Worm (Caenorhabditis elegans) whole organism, L2 larva: Measurements from ENCODE around the gene col-79.

Source experiments
- C34F6.9 ChIP-seq: fragments of 150-350 bp; optimal IDR thresholded peaks from 2 replicates; lab custom pipeline; 2014; ENCODE audit warnings: missing biosample characterization, missing genetic modification characterization
- F13H6.1 ChIP-seq: sonication (generic microtip); optimal IDR thresholded peaks from 2 replicates; lab custom pipeline; 2016; ENCODE audit warnings: missing genetic modification characterization, missing compliant biosample characterization
- R02D3.7 ChIP-seq: fragments of 150-350 bp; optimal IDR thresholded peaks from 2 replicates; lab custom pipeline; 2014; ENCODE audit warnings: missing biosample characterization, missing genetic modification characterization
- Y55F3AM.14 ChIP-seq: fragments of 200-800 bp; sonication (Bioruptor generic); optimal IDR thresholded peaks from 2 replicates; lab custom pipeline; 2018; ENCODE audit warnings: mild to moderate bottlenecking, missing genetic modification characterization, missing compliant biosample characterization
- ZK546.5 ChIP-seq: sonication (generic microtip); optimal IDR thresholded peaks from 2 replicates; lab custom pipeline; 2017; ENCODE audit warnings: missing biosample characterization, missing genetic modification characterization
- blmp-1 ChIP-seq: sonication (generic microtip); optimal IDR thresholded peaks from 2 replicates; lab custom pipeline; 2017; ENCODE audit warnings: missing genetic modification characterization, mild to moderate bottlenecking, missing compliant biosample characterization, antibody characterized with exemption, moderate library complexity; ENCODE audit not compliant: insufficient read depth
- ceh-16 ChIP-seq: fragments of 150-350 bp; optimal IDR thresholded peaks from 2 replicates; lab custom pipeline; 2014; ENCODE audit warnings: missing biosample characterization, missing genetic modification characterization
- ceh-82 ChIP-seq: fragments of 150-350 bp; optimal IDR thresholded peaks from 2 replicates; lab custom pipeline; 2014; ENCODE audit warnings: missing biosample characterization, missing genetic modification characterization
- crh-2 ChIP-seq: sonication (generic microtip); optimal IDR thresholded peaks from 2 replicates; lab custom pipeline; 2017; ENCODE audit warnings: missing biosample characterization, missing genetic modification characterization
- dmd-4 ChIP-seq: sonication (generic microtip); optimal IDR thresholded peaks from 2 replicates; lab custom pipeline; 2017; ENCODE audit warnings: missing biosample characterization, missing genetic modification characterization
- egl-27 ChIP-seq: sonication (generic microtip); optimal IDR thresholded peaks from 3 replicates; lab custom pipeline; 2017; ENCODE audit warnings: missing biosample characterization, missing genetic modification reagents, missing genetic modification characterization
- elt-1 ChIP-seq: fragments of 150-350 bp; optimal IDR thresholded peaks from 2 replicates; lab custom pipeline; 2014; ENCODE audit warnings: missing biosample characterization, missing genetic modification characterization
- fos-1 ChIP-seq: fragments of 150-350 bp; optimal IDR thresholded peaks from 2 replicates; lab custom pipeline; 2014; ENCODE audit warnings: missing biosample characterization, missing genetic modification characterization
- gmeb-1 ChIP-seq: fragments of 150-350 bp; optimal IDR thresholded peaks from 2 replicates; lab custom pipeline; 2014; ENCODE audit warnings: missing biosample characterization, missing genetic modification characterization
- lin-13 ChIP-seq: fragments of 150-350 bp; optimal IDR thresholded peaks from 2 replicates; lab custom pipeline; 2014; ENCODE audit warnings: missing biosample characterization, missing genetic modification reagents, missing genetic modification characterization
- lin-39 ChIP-seq: fragments of 150-350 bp; optimal IDR thresholded peaks from 2 replicates; lab custom pipeline; 2014; ENCODE audit warnings: missing biosample characterization, missing genetic modification reagents, missing genetic modification characterization
- mab-5 ChIP-seq: fragments of 150-350 bp; optimal IDR thresholded peaks from 2 replicates; lab custom pipeline; 2014; ENCODE audit warnings: missing biosample characterization, missing genetic modification characterization
- mbf-1 ChIP-seq: sonication (generic microtip); optimal IDR thresholded peaks from 2 replicates; lab custom pipeline; 2017; ENCODE audit warnings: missing biosample characterization, missing genetic modification characterization
- mdl-1 ChIP-seq, 2 experiments: fragments of 150-350 bp in 1 of 2; sonication (generic microtip) in 1 of 2; optimal IDR thresholded peaks; 2 replicates each; lab custom pipeline; 2017; ENCODE audit warnings: missing biosample characterization in 2 of 2, missing genetic modification characterization in 2 of 2
- nhr-10 ChIP-seq: sonication (generic microtip); optimal IDR thresholded peaks from 2 replicates; lab custom pipeline; 2017; ENCODE audit warnings: missing biosample characterization, missing genetic modification characterization
- nhr-11 ChIP-seq: fragments of 150-350 bp; optimal IDR thresholded peaks from 2 replicates; lab custom pipeline; 2014; ENCODE audit warnings: missing biosample characterization, missing genetic modification characterization
- nhr-12 ChIP-seq: fragments of 150-350 bp; optimal IDR thresholded peaks from 2 replicates; lab custom pipeline; 2014; ENCODE audit warnings: missing biosample characterization, missing genetic modification characterization
- nhr-129 ChIP-seq: fragments of 150-350 bp; optimal IDR thresholded peaks from 2 replicates; lab custom pipeline; 2014; ENCODE audit warnings: missing biosample characterization, missing genetic modification characterization
- nhr-21 ChIP-seq: fragments of 150-350 bp; optimal IDR thresholded peaks from 2 replicates; lab custom pipeline; 2014; ENCODE audit warnings: missing biosample characterization, missing genetic modification characterization
- nhr-23 ChIP-seq: fragments of 150-350 bp; optimal IDR thresholded peaks from 2 replicates; lab custom pipeline; 2014; ENCODE audit warnings: missing biosample characterization, missing genetic modification reagents, missing genetic modification characterization
- nhr-237 ChIP-seq: fragments of 150-350 bp; optimal IDR thresholded peaks from 2 replicates; lab custom pipeline; 2014; ENCODE audit warnings: missing biosample characterization, missing genetic modification characterization
- nhr-25 ChIP-seq: fragments of 150-350 bp; sonication (generic microtip); optimal IDR thresholded peaks from 3 replicates; lab custom pipeline; 2014; ENCODE audit warnings: missing biosample characterization, missing genetic modification characterization
- nhr-6 ChIP-seq: fragments of 150-350 bp; optimal IDR thresholded peaks from 2 replicates; lab custom pipeline; 2014; ENCODE audit warnings: missing biosample characterization, missing genetic modification characterization
- peb-1 ChIP-seq: fragments of 150-350 bp; optimal IDR thresholded peaks from 2 replicates; lab custom pipeline; 2014; ENCODE audit warnings: missing biosample characterization, missing genetic modification characterization
- sem-4 ChIP-seq: fragments of 150-350 bp; optimal IDR thresholded peaks from 2 replicates; lab custom pipeline; 2014; ENCODE audit warnings: missing biosample characterization, missing genetic modification reagents, missing genetic modification characterization
- skn-1 ChIP-seq: sonication (generic microtip); optimal IDR thresholded peaks from 2 replicates; lab custom pipeline; 2017; ENCODE audit warnings: missing biosample characterization, missing genetic modification characterization
- sma-3 ChIP-seq: sonication (generic microtip); optimal IDR thresholded peaks from 2 replicates; lab custom pipeline; 2016; ENCODE audit warnings: missing genetic modification reagents, missing genetic modification characterization, missing compliant biosample characterization
- sma-9 ChIP-seq, 2 experiments: fragments of 150-350 bp in 1 of 2; sonication (generic microtip) in 1 of 2; optimal IDR thresholded peaks; 2 replicates each; lab custom pipeline; 2014 to 2016; ENCODE audit warnings: missing genetic modification characterization in 2 of 2, mild to moderate bottlenecking in 1 of 2, missing biosample characterization in 1 of 2, missing compliant biosample characterization in 1 of 2, missing genetic modification reagents in 1 of 2, moderate library complexity in 1 of 2
- snpc-4 ChIP-seq: fragments of 150-350 bp; optimal IDR thresholded peaks from 2 replicates; lab custom pipeline; 2014; ENCODE audit warnings: missing biosample characterization, missing genetic modification characterization
- unc-39 ChIP-seq: fragments of 150-350 bp; optimal IDR thresholded peaks from 2 replicates; lab custom pipeline; 2014; ENCODE audit warnings: missing biosample characterization, missing genetic modification characterization
- unc-55 ChIP-seq: fragments of 150-350 bp; sonication (generic microtip); optimal IDR thresholded peaks from 3 replicates; lab custom pipeline; 2014; ENCODE audit warnings: missing biosample characterization, missing genetic modification reagents, missing genetic modification characterization
- unc-62 ChIP-seq: fragments of 150-350 bp; optimal IDR thresholded peaks from 2 replicates; lab custom pipeline; 2014; ENCODE audit warnings: missing biosample characterization, missing genetic modification reagents, missing genetic modification characterization
- zag-1 ChIP-seq: fragments of 150-350 bp; optimal IDR thresholded peaks from 2 replicates; lab custom pipeline; 2014; ENCODE audit warnings: missing biosample characterization, missing genetic modification characterization
- ztf-1 ChIP-seq: fragments of 200-800 bp; sonication (Bioruptor generic); conservative IDR thresholded peaks from 2 replicates; pipeline ENCODE4 v1.3.6; 2022; ENCODE audit warnings: missing genetic modification characterization, missing compliant biosample characterization
- ztf-11 ChIP-seq: sonication (generic microtip); optimal IDR thresholded peaks from 2 replicates; lab custom pipeline; 2017; ENCODE audit warnings: missing biosample characterization, missing genetic modification characterization
- ztf-4 ChIP-seq: fragments of 150-350 bp; optimal IDR thresholded peaks from 2 replicates; lab custom pipeline; 2014; ENCODE audit warnings: missing biosample characterization, missing genetic modification characterization

The col-79 gene

DNA sequence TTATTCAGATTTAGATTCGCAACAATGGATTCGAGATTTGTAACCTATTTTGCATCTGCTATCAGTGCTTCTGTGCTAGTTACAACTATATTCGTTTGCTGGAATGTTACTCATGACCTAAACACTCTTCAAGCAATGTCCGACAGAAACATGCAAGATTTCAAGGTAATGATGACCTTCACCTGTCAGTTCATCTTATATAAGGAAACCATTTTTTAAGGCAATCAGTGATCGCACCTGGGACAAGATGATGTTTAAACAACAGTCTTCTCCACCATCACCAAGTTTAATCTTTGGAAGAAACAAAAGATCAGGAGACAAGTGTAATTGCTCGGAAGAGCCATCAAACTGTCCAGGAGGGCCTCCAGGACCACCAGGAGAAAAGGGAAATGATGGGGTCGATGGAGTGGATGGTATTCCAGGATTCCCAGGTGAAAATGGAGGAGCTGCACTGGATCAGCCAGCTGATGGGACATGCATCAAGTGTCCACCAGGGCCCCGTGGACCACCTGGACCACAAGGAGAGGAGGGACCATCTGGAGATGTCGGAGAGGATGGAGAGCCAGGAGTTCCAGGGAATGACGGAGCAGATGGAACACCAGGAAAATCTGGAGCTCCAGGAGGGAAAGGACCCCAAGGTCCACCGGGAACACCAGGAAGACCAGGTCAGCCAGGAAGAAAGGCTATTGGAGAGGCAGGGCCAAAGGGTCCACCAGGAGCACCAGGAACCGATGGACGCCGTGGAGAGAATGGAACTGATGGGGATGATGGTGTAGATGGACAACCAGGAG, at the start of gene col-79:
TSS of gene col-79 (plus strand) at position 20 of the 791 bp plus-strand sequence.
- TF ChIP-seq zag-1 (tag; lab: Kevin White, UChicago) (no peak), nhr-237 (no peak), C34F6.9 (no peak), mbf-1 (no peak), nhr-25 (tag; lab: Kevin White, UChicago) (peak; percentile 40), nhr-21 (tag; lab: Kevin White, UChicago) (no peak), sma-9 (GFP tag; optimal IDR thresholded peaks at IDR 0.05; lab: Kevin White, UChicago) (peak; percentile 9), sma-9 (tag; optimal IDR thresholded peaks at IDR 0.05; lab: Kevin White, UChicago) (no peak), nhr-10 (no peak), ceh-16 (no peak)

DNA sequence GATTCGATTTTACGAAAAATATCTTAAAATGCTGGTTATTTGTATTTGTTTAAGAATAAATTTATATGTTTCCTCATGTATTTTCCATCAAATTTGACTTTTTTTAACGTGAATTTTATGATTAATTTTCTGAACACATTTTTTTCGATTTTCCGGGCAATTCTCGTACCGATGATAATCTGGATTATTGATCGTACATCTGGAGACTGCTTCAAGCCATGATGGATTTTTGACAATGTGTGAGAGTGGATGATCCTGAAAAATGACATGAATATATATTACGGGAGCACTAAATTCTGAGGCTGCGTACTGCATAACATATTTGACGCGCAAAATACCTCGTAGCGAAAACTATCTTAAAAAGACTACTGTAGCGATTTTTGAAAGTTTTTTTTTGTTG, 49.0 kb upstream of the col-79 start:
- TF ChIP-seq peb-1 (tag; lab: Kevin White, UChicago) (no peak), dmd-4 (no peak), R02D3.7 (tag; lab: Kevin White, UChicago) (no peak), unc-62 (GFP tag; lab: Kevin White, UChicago) (no peak), sma-9 (GFP tag; optimal IDR thresholded peaks at IDR 0.05; lab: Kevin White, UChicago) (no peak), sma-9 (tag; optimal IDR thresholded peaks at IDR 0.05; lab: Kevin White, UChicago) (no peak), sma-3 (GFP tag; lab: Kevin White, UChicago) (no peak), nhr-6 (tag; lab: Kevin White, UChicago) (no peak), nhr-21 (tag; lab: Kevin White, UChicago) (no peak), blmp-1 (tag; lab: Kevin White, UChicago) (no peak), nhr-237 (no peak), mab-5 (no peak), unc-55 (GFP tag; lab: Kevin White, UChicago) (no peak)

DNA sequence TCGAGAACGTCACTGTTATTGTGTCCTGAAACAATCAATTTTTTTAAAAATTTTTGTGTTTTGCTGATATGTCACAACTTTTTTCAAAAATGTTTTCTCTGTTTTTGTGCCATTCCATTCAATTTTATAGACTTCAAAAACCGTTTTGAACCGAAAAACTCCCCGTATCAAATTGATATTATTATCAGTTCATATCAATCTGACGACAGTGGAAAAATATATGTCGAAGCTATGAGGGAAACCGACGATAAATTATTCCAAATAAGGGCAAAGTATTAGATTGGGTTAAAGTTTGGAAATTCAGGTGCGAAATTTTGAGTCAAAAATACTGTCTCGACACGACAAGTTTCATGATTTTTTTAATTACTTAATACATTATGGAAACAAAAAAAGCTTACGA, 47.0 kb upstream of the col-79 start:
- TF ChIP-seq gmeb-1 (tag; lab: Kevin White, UChicago) (no peak), fos-1 (tag; lab: Kevin White, UChicago) (peak; percentile 40)

ce11 chrII:10657632-10658108, 45.7 kb upstream of the col-79 start, which contains the start of gene lact-3:
lact-3 (minus strand) TSS chrII:10657682.
- TF ChIP-seq nhr-11 (tag; lab: Kevin White, UChicago) (no peak), crh-2 (tag; lab: Kevin White, UChicago) (peak; percentile 31), F13H6.1 (tag; lab: Kevin White, UChicago) (peak; percentile 32), ztf-1 (GFP tag; lab: Robert Waterston, UW) (no peak), ztf-4 (tag; lab: Kevin White, UChicago) (no peak), fos-1 (tag; lab: Kevin White, UChicago) (peak; percentile 42), ceh-82 (tag; lab: Kevin White, UChicago) (no peak), nhr-12 (tag; lab: Kevin White, UChicago) (no peak), nhr-129 (peak; percentile 0)
- TF ChIP-seq, all 48 proteins: peak for 4

DNA sequence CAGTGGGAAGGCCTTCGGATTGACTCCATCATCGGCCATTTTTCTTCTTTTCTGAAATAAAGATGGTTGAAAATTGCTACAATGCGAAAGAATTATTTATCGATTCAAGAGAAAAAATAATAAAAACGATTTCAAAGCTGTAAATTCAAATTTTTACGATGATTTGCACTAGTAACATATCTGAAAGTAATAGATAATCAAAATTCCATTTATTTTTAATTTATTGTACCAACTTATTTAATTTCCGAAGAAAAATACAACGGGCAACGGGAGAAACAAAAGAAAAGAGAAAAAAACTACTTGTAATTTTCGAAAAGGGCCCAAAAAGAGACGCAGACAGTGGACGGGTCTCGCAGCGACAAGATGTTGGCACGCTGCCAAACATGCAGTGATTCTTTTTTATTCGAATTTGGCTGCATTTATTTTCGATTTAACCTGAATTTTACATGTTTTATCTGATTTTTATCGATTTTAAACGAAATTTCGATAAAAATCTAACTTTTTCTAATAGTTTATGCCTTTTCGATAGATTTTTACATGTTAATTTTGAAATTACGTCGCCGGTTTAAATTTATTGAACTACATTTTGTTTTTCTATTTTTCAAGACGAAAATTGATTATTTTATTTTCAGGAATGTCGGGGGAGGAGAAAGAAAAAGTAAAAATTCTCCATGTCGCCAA, 44.7 kb upstream of the col-79 start, which contains the start of the genes snu-13 and rsp-7:
TSS of gene snu-13 (minus strand) at position 51 of the 681 bp plus-strand sequence.
TSS of gene rsp-7 (plus strand) at position 631 of the 681 bp plus-strand sequence.
- TF ChIP-seq C34F6.9 (peak; percentile 87), peb-1 (tag; lab: Kevin White, UChicago) (no peak), elt-1 (tag; lab: Kevin White, UChicago) (no peak), unc-62 (GFP tag; lab: Kevin White, UChicago) (no peak), lin-13 (GFP tag; lab: Kevin White, UChicago) (peak; percentile 71), R02D3.7 (tag; lab: Kevin White, UChicago) (no peak), ZK546.5 (peak; percentile 31), nhr-23 (tag; lab: Kevin White, UChicago) (no peak), Y55F3AM.14 (GFP tag; lab: Kevin White, UChicago) (no peak), snpc-4 (tag; lab: Kevin White, UChicago) (peak; percentile 12), nhr-12 (tag; lab: Kevin White, UChicago) (no peak), lin-39 (tag; lab: Kevin White, UChicago) (no peak), egl-27 (tag; lab: Kevin White, UChicago) (no peak), fos-1 (tag; lab: Kevin White, UChicago) (peak; percentile 34), skn-1 (tag; lab: Kevin White, UChicago) (no peak), ceh-82 (tag; lab: Kevin White, UChicago) (no peak), dmd-4 (no peak), unc-39 (tag; lab: Kevin White, UChicago) (no peak), F13H6.1 (tag; lab: Kevin White, UChicago) (peak; percentile 55), mdl-1 (tag; optimal IDR thresholded peaks at IDR 0.05; lab: Kevin White, UChicago) (no peak), ceh-16 (no peak), sma-3 (GFP tag; lab: Kevin White, UChicago) (peak; percentile 69), ztf-11 (tag; lab: Kevin White, UChicago) (no peak), ztf-4 (tag; lab: Kevin White, UChicago) (no peak), sem-4 (peak; percentile 62), nhr-21 (tag; lab: Kevin White, UChicago) (peak; percentile 51)
